Fruit fly (Drosophila melanogaster) Kc167 (cell line): ENCODE data around the gene CG14427.

Experiments used
- Myc ChIP-seq: fragments of >200 bp; optimal IDR thresholded peaks from 2 replicates; lab custom pipeline; 2017; ENCODE audit warnings: missing external identifiers
- Sin3A ChIP-seq: fragments of >200 bp; optimal IDR thresholded peaks from 2 replicates; lab custom pipeline; 2018; ENCODE audit warnings: missing external identifiers
- h ChIP-seq: fragments of >200 bp; optimal IDR thresholded peaks from 3 replicates; lab custom pipeline; 2018; ENCODE audit warnings: missing external identifiers
- insv ChIP-seq: fragments of >200 bp; optimal IDR thresholded peaks from 3 replicates; lab custom pipeline; 2018; ENCODE audit warnings: missing external identifiers
- psq ChIP-seq: fragments of >200 bp; optimal IDR thresholded peaks from 2 replicates; lab custom pipeline; 2017; ENCODE audit warnings: missing external identifiers
- ttk ChIP-seq: sonication (Bioruptor generic); optimal IDR thresholded peaks from 2 replicates; lab custom pipeline; 2017; ENCODE audit warnings: missing external identifiers

The CG14427 gene

dm6 chrX:7040205-7040866, at the start of gene CG14427:
Gene CG14427 (plus strand): TSS chrX:7040603.
- no peak for TF ChIP-seq h (lab: Kevin White, UChicago)
- TF ChIP-seq Myc (lab: Kevin White, UChicago), result no peak
- no peak for TF ChIP-seq insv (lab: Kevin White, UChicago)
- no peak for TF ChIP-seq ttk (lab: Kevin White, UChicago)

- no peak for TF ChIP-seq insv (lab: Kevin White, UChicago)
- TF ChIP-seq h (lab: Kevin White, UChicago), result no peak
- no peak for TF ChIP-seq ttk (lab: Kevin White, UChicago)
- no peak for TF ChIP-seq psq (lab: Kevin White, UChicago)
- no peak for TF ChIP-seq Sin3A (lab: Kevin White, UChicago)
- TF ChIP-seq Myc (lab: Kevin White, UChicago), result no peak
These were observed 49.1 kb upstream of the CG14427 start, which contains the start of gene ogre for dm6 chrX:6991286-6991685. Gene ogre (minus strand): TSS chrX:6991318.

DNA sequence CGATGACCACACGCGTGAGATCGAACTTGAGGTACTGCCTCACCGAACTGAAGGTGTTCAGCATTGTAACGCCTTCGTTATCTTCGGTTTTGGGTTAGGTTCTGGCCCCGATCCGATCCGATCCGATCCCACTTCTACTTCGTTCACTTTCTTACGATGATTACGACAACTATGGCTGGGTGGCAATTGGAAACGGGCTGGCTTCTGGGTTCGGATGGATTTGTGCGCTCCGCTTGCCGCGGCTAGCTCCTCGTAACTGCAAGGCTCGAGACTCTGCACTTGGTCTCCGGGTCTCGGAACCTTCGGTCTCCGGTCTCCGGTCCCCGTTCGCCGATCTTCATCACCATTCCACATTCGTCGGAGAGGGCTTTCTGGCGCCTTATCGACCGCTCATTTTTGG, 47.1 kb upstream of the CG14427 start, which contains the start of gene Inx7:
Inx7 (minus strand) TSS at position 263 of the 400 bp plus-strand sequence.
- TF ChIP-seq Myc (lab: Kevin White, UChicago) (no peak), psq (lab: Kevin White, UChicago) (no peak), h (lab: Kevin White, UChicago) (no peak), ttk (lab: Kevin White, UChicago) (no peak), insv (lab: Kevin White, UChicago) (no peak), Sin3A (lab: Kevin White, UChicago) (no peak)

DNA sequence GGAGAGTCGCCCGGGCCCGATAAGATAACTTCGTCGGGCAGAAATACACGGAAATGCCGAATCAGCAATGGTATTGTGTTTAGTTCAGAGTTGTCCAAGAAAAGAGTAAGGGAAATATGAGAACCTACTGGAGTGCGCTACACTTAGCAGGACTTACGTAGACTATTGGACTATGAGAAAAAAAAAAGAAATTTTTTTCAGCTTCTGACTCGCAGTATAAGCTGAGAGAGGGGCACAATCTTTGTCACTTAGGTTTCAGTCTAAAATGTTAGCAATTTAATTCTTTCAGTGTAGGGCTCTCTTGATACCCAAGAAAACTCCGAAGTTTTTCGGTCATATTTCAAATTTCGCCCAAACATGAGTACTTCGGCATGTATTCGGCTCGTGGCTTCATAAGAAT, 46.6 kb upstream of the CG14427 start:
- TF ChIP-seq Myc (lab: Kevin White, UChicago), result no peak
- TF ChIP-seq h (lab: Kevin White, UChicago), result no peak
- TF ChIP-seq ttk (lab: Kevin White, UChicago), result no peak
- no peak for TF ChIP-seq psq (lab: Kevin White, UChicago)
- TF ChIP-seq Sin3A (lab: Kevin White, UChicago), result no peak
- TF ChIP-seq insv (lab: Kevin White, UChicago), result no peak

DNA sequence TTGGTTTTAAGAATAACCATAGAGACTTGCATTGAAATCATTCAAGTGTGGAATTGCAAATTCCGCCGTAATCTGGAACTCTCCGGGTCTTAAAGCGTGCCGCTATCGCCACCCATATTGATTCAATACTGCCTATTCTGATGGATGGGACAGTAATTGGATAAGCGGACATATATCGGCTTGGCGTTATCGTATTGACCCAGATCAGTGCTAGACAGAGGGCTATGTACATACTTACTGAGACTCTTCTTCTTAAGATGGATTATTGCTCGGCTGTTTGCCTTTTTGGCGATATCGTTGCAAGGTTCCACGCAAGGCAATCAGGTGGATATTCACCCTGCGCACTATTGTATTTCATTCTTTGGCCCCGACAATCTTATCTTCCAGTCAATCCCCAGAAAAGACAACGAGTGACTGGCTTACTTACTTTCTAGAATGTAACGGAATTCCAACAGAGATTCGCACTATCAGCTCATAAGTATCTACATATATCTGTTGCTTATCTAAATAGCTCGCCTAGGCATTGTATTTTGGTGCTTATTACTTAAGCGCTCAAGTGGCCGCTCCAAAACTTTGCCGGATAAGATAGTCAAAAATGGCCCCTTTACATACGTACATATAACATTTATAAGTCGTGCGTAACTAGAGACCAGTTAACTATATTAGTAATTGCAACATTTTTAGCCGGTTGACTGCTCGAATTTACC, 45.8 kb upstream of the CG14427 start:
- no peak for TF ChIP-seq ttk (lab: Kevin White, UChicago)
- no peak for TF ChIP-seq Myc (lab: Kevin White, UChicago)
- no peak for TF ChIP-seq psq (lab: Kevin White, UChicago)
- no peak for TF ChIP-seq Sin3A (lab: Kevin White, UChicago)
- TF ChIP-seq h (lab: Kevin White, UChicago), result no peak
- no peak for TF ChIP-seq insv (lab: Kevin White, UChicago)

dm6 chrX:6995258-6995657, 45.1 kb upstream of the CG14427 start:
- no peak for TF ChIP-seq Sin3A (lab: Kevin White, UChicago)
- TF ChIP-seq Myc (lab: Kevin White, UChicago), result no peak
- no peak for TF ChIP-seq insv (lab: Kevin White, UChicago)
- no peak for TF ChIP-seq h (lab: Kevin White, UChicago)
- no peak for TF ChIP-seq ttk (lab: Kevin White, UChicago)
- TF ChIP-seq psq (lab: Kevin White, UChicago), result no peak

- no peak for TF ChIP-seq ttk (lab: Kevin White, UChicago)
- no peak for TF ChIP-seq psq (lab: Kevin White, UChicago)
- no peak for TF ChIP-seq h (lab: Kevin White, UChicago)
- no peak for TF ChIP-seq Sin3A (lab: Kevin White, UChicago)
These were observed 44.3 kb upstream of the CG14427 start for dm6 chrX:6996130-6996529.

DNA sequence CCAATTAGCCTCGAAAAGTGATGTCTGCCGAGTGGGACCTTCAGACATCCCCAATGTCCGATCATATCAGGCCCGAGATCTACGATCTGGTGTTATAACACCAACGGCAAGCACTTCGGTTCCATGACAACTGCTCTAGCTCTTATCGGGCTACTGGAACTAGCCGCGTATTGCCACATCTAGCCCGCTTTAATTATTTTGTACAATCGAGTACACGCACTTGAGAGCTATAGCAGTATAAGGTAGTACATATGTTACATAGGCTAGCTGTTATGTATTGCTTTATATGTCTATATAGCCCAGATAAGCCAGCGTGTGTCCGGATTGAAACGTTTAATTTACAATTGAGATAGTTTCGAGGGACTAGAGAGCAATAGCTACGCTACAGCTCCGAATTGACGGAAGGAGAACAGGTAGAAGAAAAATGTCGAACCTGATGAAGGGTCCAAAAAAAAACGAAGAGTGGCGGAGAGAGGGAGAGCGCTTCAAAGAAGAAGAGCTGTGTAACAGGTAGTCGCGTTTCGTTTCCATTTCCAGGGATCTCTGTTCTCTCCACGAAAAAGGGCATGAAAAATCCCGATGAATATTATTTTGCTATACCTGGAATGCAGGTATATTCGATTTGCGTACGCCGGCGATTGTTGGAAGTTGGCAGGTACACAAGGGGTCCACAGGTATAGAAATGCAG, 43.3 kb upstream of the CG14427 start:
- TF ChIP-seq h (lab: Kevin White, UChicago) (no peak), insv (lab: Kevin White, UChicago) (no peak), Sin3A (lab: Kevin White, UChicago) (no peak), psq (lab: Kevin White, UChicago) (no peak), Myc (lab: Kevin White, UChicago) (no peak)

dm6 chrX:6997653-6998491, 42.5 kb upstream of the CG14427 start:
- TF ChIP-seq insv (lab: Kevin White, UChicago) (no peak), Myc (lab: Kevin White, UChicago) (no peak), ttk (lab: Kevin White, UChicago) (no peak), Sin3A (lab: Kevin White, UChicago) (no peak), psq (lab: Kevin White, UChicago) (no peak), h (lab: Kevin White, UChicago) (no peak)

- TF ChIP-seq Sin3A (lab: Kevin White, UChicago), result no peak
- TF ChIP-seq h (lab: Kevin White, UChicago), result no peak
- TF ChIP-seq insv (lab: Kevin White, UChicago), result no peak
- TF ChIP-seq psq (lab: Kevin White, UChicago), result no peak
- TF ChIP-seq Myc (lab: Kevin White, UChicago), result no peak
- no peak for TF ChIP-seq ttk (lab: Kevin White, UChicago)
These were observed 41.9 kb upstream of the CG14427 start, which contains the start of gene Inx2 for dm6 chrX:6998492-6998852. Gene Inx2 (plus strand): TSS chrX:6998672.
